Fruit fly (Drosophila melanogaster) whole organism, adult: ENCODE measurements around the gene CG7707.

ENCODE experiments used
- CG33017 ChIP-seq: fragments of 200-800 bp; sonication (Bioruptor generic); optimal IDR thresholded peaks from 2 replicates; lab custom pipeline; 2018; ENCODE audit warnings: missing biosample characterization, mild to moderate bottlenecking, missing genetic modification characterization, moderate library complexity
- cic ChIP-seq: fragments of 200-800 bp; sonication (Bioruptor generic); optimal IDR thresholded peaks from 2 replicates; lab custom pipeline; 2017; ENCODE audit warnings: missing biosample characterization, mild to moderate bottlenecking, missing genetic modification characterization, moderate library complexity
- kay ChIP-seq: fragments of 200-800 bp; sonication (Bioruptor generic); peaks from one replicate; lab custom pipeline; 2016; ENCODE audit warnings: missing biosample characterization, missing genetic modification characterization, borderline replicate concordance
- toe ChIP-seq: fragments of 200-800 bp; sonication (Bioruptor generic); optimal IDR thresholded peaks from 2 replicates; lab custom pipeline; 2016; ENCODE audit warnings: missing biosample characterization, missing genetic modification characterization

DNA sequence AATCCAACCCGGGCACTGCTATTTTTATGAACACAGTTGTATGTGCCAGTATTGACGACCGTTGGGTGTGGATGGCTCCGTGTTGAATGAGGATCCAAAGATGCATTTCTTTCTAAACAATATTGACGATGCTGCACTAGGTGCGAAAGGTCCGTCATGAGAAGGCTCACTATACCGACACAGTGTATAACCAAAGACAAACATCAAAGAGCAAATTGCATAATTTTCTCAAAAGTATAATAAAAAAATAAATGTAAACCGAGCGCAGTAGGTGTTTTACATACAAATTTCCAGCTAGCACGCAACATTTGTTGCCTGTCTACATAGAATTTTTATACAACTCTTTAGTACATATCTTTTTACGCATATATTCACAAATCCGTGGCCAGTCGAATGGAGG lies at the start of gene CG7707:
- TF ChIP-seq kay (GFP tag; lab: Kevin White, UChicago), result no peak
- TF ChIP-seq cic (GFP tag; lab: Kevin White, UChicago), result no peak
- TF ChIP-seq CG33017 (tag; lab: Kevin White, UChicago), result no peak
- TF ChIP-seq toe (GFP tag; lab: Kevin White, UChicago), result no peak
